Worm (Caenorhabditis elegans) whole organism, young adult: ENCODE measurements around the gene twk-7.

Experiments
- B0261.1 ChIP-seq: sonication (generic microtip); optimal IDR thresholded peaks from 2 replicates; lab custom pipeline; 2016; ENCODE audit warnings: mild to moderate bottlenecking, missing genetic modification characterization, moderate library complexity, missing compliant biosample characterization
- C06A6.2 ChIP-seq: fragments of 200-800 bp; sonication (Bioruptor generic); conservative IDR thresholded peaks from 2 replicates; pipeline ENCODE4 v1.3.6; 2022; ENCODE audit warnings: missing genetic modification characterization, missing compliant biosample characterization
- C17E4.6 ChIP-seq: fragments of 200-800 bp; sonication (Bioruptor generic); IDR thresholded peaks from 2 replicates; pipeline ENCODE4 v1.3.6; 2022; ENCODE audit warnings: missing genetic modification reagents, missing genetic modification characterization, missing compliant biosample characterization
- F23B12.7 ChIP-seq: sonication (generic microtip); optimal IDR thresholded peaks from 2 replicates; lab custom pipeline; 2017; ENCODE audit warnings: missing genetic modification characterization, mild to moderate bottlenecking, missing compliant biosample characterization, antibody characterized with exemption, moderate library complexity; ENCODE audit not compliant: insufficient read depth
- F57A8.1 ChIP-seq: fragments of 200-800 bp; sonication (Bioruptor generic); optimal IDR thresholded peaks from 2 replicates; lab custom pipeline; 2018; ENCODE audit warnings: mild to moderate bottlenecking, missing genetic modification characterization, moderate library complexity, missing compliant biosample characterization
- T07F8.4 ChIP-seq: sonication (generic microtip); optimal IDR thresholded peaks from 2 replicates; lab custom pipeline; 2016; ENCODE audit warnings: mild to moderate bottlenecking, missing genetic modification characterization, moderate library complexity, missing compliant biosample characterization
- Y67H2A.10 ChIP-seq: fragments of 200-800 bp; sonication (Bioruptor generic); conservative IDR thresholded peaks from 2 replicates; pipeline ENCODE4 v1.3.6; 2022; ENCODE audit warnings: missing genetic modification reagents, missing genetic modification characterization, missing compliant biosample characterization
- ZK185.1 ChIP-seq: sonication (generic microtip); optimal IDR thresholded peaks from 2 replicates; lab custom pipeline; 2016; ENCODE audit warnings: mild to moderate bottlenecking, missing genetic modification characterization, missing compliant biosample characterization; ENCODE audit not compliant: poor library complexity, severe bottlenecking
- athp-1 ChIP-seq: sonication (generic microtip); optimal IDR thresholded peaks from 2 replicates; lab custom pipeline; 2017; ENCODE audit warnings: mild to moderate bottlenecking, missing genetic modification characterization, missing compliant biosample characterization
- attf-3 ChIP-seq: fragments of 200-800 bp; sonication (Bioruptor generic); conservative IDR thresholded peaks from 2 replicates; pipeline ENCODE4 v1.3.6; 2022; ENCODE audit warnings: missing genetic modification reagents, missing genetic modification characterization, missing compliant biosample characterization
- attf-5 ChIP-seq: fragments of 200-800 bp; sonication (Bioruptor generic); optimal IDR thresholded peaks from 2 replicates; lab custom pipeline; 2018; ENCODE audit warnings: mild to moderate bottlenecking, missing genetic modification characterization, missing compliant biosample characterization
- bed-1 ChIP-seq: fragments of 200-800 bp; sonication (Bioruptor generic); IDR thresholded peaks from 2 replicates; pipeline ENCODE4 v1.3.6; 2022; ENCODE audit warnings: missing genetic modification reagents, missing genetic modification characterization, missing compliant biosample characterization
- cebp-1 ChIP-seq, 2 experiments: fragments of 200-800 bp in 1 of 2; sonication (Bioruptor generic) in 1 of 2; sonication (generic microtip) in 1 of 2; IDR thresholded peaks in 1 of 2; optimal IDR thresholded peaks in 1 of 2; 2 replicates each; pipeline versions ENCODE4 v1.3.6 to Lab custom; 2017 to 2022; ENCODE audit warnings: missing compliant biosample characterization in 2 of 2, missing genetic modification characterization in 2 of 2, mild to moderate bottlenecking in 1 of 2, missing genetic modification reagents in 1 of 2, moderate library complexity in 1 of 2
- ceh-27 ChIP-seq: fragments of 200-800 bp; sonication (Bioruptor generic); optimal IDR thresholded peaks from 2 replicates; lab custom pipeline; 2018; ENCODE audit warnings: mild to moderate bottlenecking, missing genetic modification characterization, moderate library complexity, missing compliant biosample characterization
- ceh-40 ChIP-seq: fragments of 200-800 bp; sonication (Bioruptor generic); IDR thresholded peaks from 2 replicates; pipeline ENCODE4 v1.3.6; 2022; ENCODE audit warnings: missing genetic modification characterization, missing compliant biosample characterization
- die-1 ChIP-seq: sonication (generic microtip); optimal IDR thresholded peaks from 2 replicates; lab custom pipeline; 2016; ENCODE audit warnings: missing genotype, mild to moderate bottlenecking, missing genetic modification characterization, missing compliant biosample characterization
- dpl-1 ChIP-seq: fragments of 150-350 bp; optimal IDR thresholded peaks from 2 replicates; lab custom pipeline; 2014; ENCODE audit warnings: missing biosample characterization, missing genetic modification reagents, missing genetic modification characterization
- egl-44 ChIP-seq: fragments of 200-800 bp; sonication (Bioruptor generic); IDR thresholded peaks from 2 replicates; pipeline ENCODE4 v1.3.6; 2022; ENCODE audit warnings: missing genetic modification reagents, missing genetic modification characterization, missing compliant biosample characterization
- egrh-3 ChIP-seq: fragments of 200-800 bp; sonication (Bioruptor generic); IDR thresholded peaks from 2 replicates; pipeline ENCODE4 v1.3.6; 2022; ENCODE audit warnings: missing genetic modification reagents, missing genetic modification characterization, missing compliant biosample characterization
- fkh-3 ChIP-seq: sonication (generic microtip); optimal IDR thresholded peaks from 2 replicates; lab custom pipeline; 2016; ENCODE audit warnings: mild to moderate bottlenecking, missing genetic modification characterization, missing compliant biosample characterization
- him-1 ChIP-seq: sonication (generic microtip); optimal IDR thresholded peaks from 2 replicates; lab custom pipeline; 2016; ENCODE audit warnings: missing genotype, missing genetic modification reagents, missing genetic modification characterization, missing compliant biosample characterization
- hlh-12 ChIP-seq: sonication (generic microtip); optimal IDR thresholded peaks from 2 replicates; lab custom pipeline; 2016; ENCODE audit warnings: missing genetic modification characterization, missing compliant biosample characterization
- hmg-1.2 ChIP-seq: fragments of 200-800 bp; sonication (Bioruptor generic); IDR thresholded peaks from 2 replicates; pipeline ENCODE4 v1.3.6; 2022; ENCODE audit warnings: missing genetic modification reagents, missing genetic modification characterization, missing compliant biosample characterization
- hrde-1 ChIP-seq: sonication (generic microtip); optimal IDR thresholded peaks from 2 replicates; lab custom pipeline; 2016; ENCODE audit warnings: missing genetic modification characterization, mild to moderate bottlenecking, missing compliant biosample characterization, moderate library complexity, missing genotype, missing genetic modification reagents, borderline replicate concordance
- let-607 ChIP-seq, 2 experiments: fragments of 200-800 bp in 1 of 2; sonication (Bioruptor generic) in 1 of 2; sonication (generic microtip) in 1 of 2; optimal IDR thresholded peaks; 2 replicates each; lab custom pipeline; 2016 to 2018; ENCODE audit warnings: mild to moderate bottlenecking in 2 of 2, missing compliant biosample characterization in 2 of 2, missing genetic modification characterization in 2 of 2, moderate library complexity in 2 of 2, missing genotype in 1 of 2
- lin-26 ChIP-seq: fragments of 200-800 bp; sonication (Bioruptor generic); IDR thresholded peaks from 2 replicates; pipeline ENCODE4 v1.3.6; 2022; ENCODE audit warnings: missing genetic modification reagents, missing genetic modification characterization, missing compliant biosample characterization
- lin-54 ChIP-seq: fragments of 200-800 bp; sonication (Bioruptor generic); optimal IDR thresholded peaks from 2 replicates; lab custom pipeline; 2018; ENCODE audit warnings: mild to moderate bottlenecking, missing genetic modification characterization, missing compliant biosample characterization
- lir-1 ChIP-seq: fragments of 200-800 bp; sonication (Bioruptor generic); conservative IDR thresholded peaks from 2 replicates; pipeline ENCODE4 v1.3.6; 2022; ENCODE audit warnings: missing genetic modification reagents, missing genetic modification characterization, missing compliant biosample characterization
- lsy-27 ChIP-seq: sonication (generic microtip); optimal IDR thresholded peaks from 2 replicates; lab custom pipeline; 2017; ENCODE audit warnings: missing genetic modification characterization, mild to moderate bottlenecking, missing compliant biosample characterization, antibody characterized with exemption, missing genotype, borderline replicate concordance; ENCODE audit not compliant: insufficient read depth
- madf-10 ChIP-seq: sonication (generic microtip); optimal IDR thresholded peaks from 2 replicates; lab custom pipeline; 2016; ENCODE audit warnings: mild to moderate bottlenecking, missing genetic modification characterization, missing compliant biosample characterization
- madf-3 ChIP-seq: fragments of 200-800 bp; sonication (Bioruptor generic); IDR thresholded peaks from 2 replicates; pipeline ENCODE4 v1.3.6; 2022; ENCODE audit warnings: missing genetic modification reagents, missing genetic modification characterization, missing compliant biosample characterization
- madf-6 ChIP-seq: fragments of 200-800 bp; sonication (Bioruptor generic); IDR thresholded peaks from 2 replicates; pipeline ENCODE4 v1.3.6; 2022; ENCODE audit warnings: missing genetic modification reagents, missing genetic modification characterization, missing compliant biosample characterization
- nfya-1 ChIP-seq: sonication (generic microtip); optimal IDR thresholded peaks from 2 replicates; lab custom pipeline; 2017; ENCODE audit warnings: antibody characterized with exemption, missing compliant biosample characterization, missing genetic modification characterization, borderline replicate concordance; ENCODE audit not compliant: insufficient read depth
- nfyb-1 ChIP-seq: fragments of 200-800 bp; sonication (Bioruptor generic); IDR thresholded peaks from 2 replicates; pipeline ENCODE4 v1.3.6; 2022; ENCODE audit warnings: missing genetic modification reagents, missing genetic modification characterization, missing compliant biosample characterization
- nhr-27 ChIP-seq: fragments of 200-800 bp; sonication (Bioruptor generic); optimal IDR thresholded peaks from 2 replicates; lab custom pipeline; 2018; ENCODE audit warnings: mild to moderate bottlenecking, missing genetic modification characterization, moderate library complexity, missing compliant biosample characterization
- nhr-80 ChIP-seq: sonication (generic microtip); optimal IDR thresholded peaks from 2 replicates; lab custom pipeline; 2016; ENCODE audit warnings: missing genetic modification characterization, missing compliant biosample characterization
- nhr-90 ChIP-seq: sonication (generic microtip); optimal IDR thresholded peaks from 2 replicates; lab custom pipeline; 2016; ENCODE audit warnings: missing genotype, mild to moderate bottlenecking, missing genetic modification characterization, missing compliant biosample characterization
- rcor-1 ChIP-seq: fragments of 200-800 bp; sonication (Bioruptor generic); IDR thresholded peaks from 2 replicates; pipeline ENCODE4 v1.3.6; 2022; ENCODE audit warnings: missing genetic modification reagents, missing genetic modification characterization, missing compliant biosample characterization
- rec-8 ChIP-seq, 2 experiments: sonication (generic microtip); optimal IDR thresholded peaks; 2 replicates each; lab custom pipeline; 2016; ENCODE audit warnings: mild to moderate bottlenecking in 2 of 2, missing genetic modification characterization in 2 of 2, missing genetic modification reagents in 2 of 2, missing genotype in 2 of 2, missing biosample characterization in 1 of 2, missing compliant biosample characterization in 1 of 2, moderate library complexity in 1 of 2
- rpc-1 ChIP-seq, 2 experiments: fragments of 150-350 bp in 1 of 2; sonication (generic microtip) in 1 of 2; optimal IDR thresholded peaks; 2 replicates each; lab custom pipeline; 2014 to 2018; ENCODE audit warnings: missing biosample characterization in 1 of 2, missing genetic modification characterization in 1 of 2, missing genetic modification reagents in 1 of 2, missing genotype in 1 of 2
- sea-2 ChIP-seq: fragments of 200-800 bp; sonication (Bioruptor generic); IDR thresholded peaks from 2 replicates; pipeline ENCODE4 v1.3.6; 2022; ENCODE audit warnings: missing genetic modification characterization, missing compliant biosample characterization
- snpc-3.4 ChIP-seq: sonication (generic microtip); optimal IDR thresholded peaks from 2 replicates; lab custom pipeline; 2017; ENCODE audit warnings: missing genetic modification characterization, mild to moderate bottlenecking, missing compliant biosample characterization, antibody characterized with exemption, moderate library complexity, missing genotype, missing genetic modification reagents
- tbp1 ChIP-seq: fragments of 200-800 bp; sonication (Bioruptor generic); optimal IDR thresholded peaks from 2 replicates; lab custom pipeline; 2018; ENCODE audit warnings: mild to moderate bottlenecking, missing genetic modification characterization, missing compliant biosample characterization
- unc-130 ChIP-seq: sonication (generic microtip); optimal IDR thresholded peaks from 2 replicates; lab custom pipeline; 2016; ENCODE audit warnings: missing genetic modification reagents, missing genetic modification characterization, missing compliant biosample characterization
- zim-3 ChIP-seq: sonication (generic microtip); optimal IDR thresholded peaks from 2 replicates; lab custom pipeline; 2017; ENCODE audit warnings: mild to moderate bottlenecking, missing genetic modification characterization, moderate library complexity, missing compliant biosample characterization
- ztf-22 ChIP-seq: fragments of 200-800 bp; sonication (Bioruptor generic); optimal IDR thresholded peaks from 2 replicates; lab custom pipeline; 2018; ENCODE audit warnings: mild to moderate bottlenecking, missing genetic modification characterization, moderate library complexity, missing compliant biosample characterization

twk-7 gene

ce11 chrIII:8653457-8653856 lies 9.9 kb upstream of the twk-7 start:
- no peak for TF ChIP-seq bed-1
- peak; percentile 39 for TF ChIP-seq him-1 (tag; lab: Kevin White, UChicago)
- TF ChIP-seq athp-1 (tag; lab: Kevin White, UChicago), result no peak
- no peak for TF ChIP-seq egl-44 (GFP tag; lab: Robert Waterston, UW)
- TF ChIP-seq lsy-27, result no peak
- TF ChIP-seq ceh-40 (GFP tag; lab: Robert Waterston, UW), result peak; percentile 20; the same call in 1 of the 2 replicates
- no peak for TF ChIP-seq C17E4.6 (GFP tag; lab: Robert Waterston, UW)
- TF ChIP-seq egrh-3 (GFP tag; lab: Robert Waterston, UW), result no peak
- no peak for TF ChIP-seq ceh-27 (GFP tag; lab: Kevin White, UChicago)
- peak; percentile 57; the same call in 1 of the 2 replicates for TF ChIP-seq lin-26 (GFP tag; lab: Robert Waterston, UW)
- no peak for TF ChIP-seq Y67H2A.10 (GFP tag; lab: Robert Waterston, UW)
- TF ChIP-seq nhr-27 (tag; lab: Kevin White, UChicago), result no peak
- TF ChIP-seq lir-1 (GFP tag; lab: Robert Waterston, UW), result no peak
- no peak for TF ChIP-seq attf-5 (GFP tag; lab: Kevin White, UChicago)
- TF ChIP-seq snpc-3.4 (tag; lab: Kevin White, UChicago), result peak; percentile 17
- no peak for TF ChIP-seq rcor-1
- TF ChIP-seq rpc-1 (optimal IDR thresholded peaks at IDR 0.05; lab: Kevin White, UChicago), result peak; percentile 52
- peak; percentile 76 for TF ChIP-seq rpc-1 (tag; optimal IDR thresholded peaks at IDR 0.05; lab: Kevin White, UChicago)
- no peak for TF ChIP-seq unc-130 (GFP tag; lab: Kevin White, UChicago)
- TF ChIP-seq B0261.1 (tag; lab: Kevin White, UChicago), result peak; percentile 50
- no peak for TF ChIP-seq F57A8.1
- TF ChIP-seq nfya-1 (tag; lab: Kevin White, UChicago), result no peak
- TF ChIP-seq nfyb-1 (GFP tag; lab: Robert Waterston, UW), result peak; percentile 60; the same call in 1 of the 2 replicates
- TF ChIP-seq hlh-12, result no peak
- TF ChIP-seq tbp1 (GFP tag; lab: Kevin White, UChicago), result peak; percentile 88
- peak in 1 of 2 experiments; percentile 25 for TF ChIP-seq rec-8 (tag; optimal IDR thresholded peaks at IDR 0.05; lab: Kevin White, UChicago)
- no peak for TF ChIP-seq ztf-22 (GFP tag; lab: Kevin White, UChicago)
- TF ChIP-seq cebp-1 (GFP tag; IDR thresholded peaks at IDR 0.05; lab: Robert Waterston, UW), result no peak
- no peak for TF ChIP-seq cebp-1 (tag; optimal IDR thresholded peaks at IDR 0.05; lab: Kevin White, UChicago)
- no peak for TF ChIP-seq lin-54 (GFP tag; lab: Kevin White, UChicago)
- TF ChIP-seq madf-3, result no peak
- TF ChIP-seq dpl-1 (GFP tag; lab: Kevin White, UChicago), result no peak
- peak; percentile 34; the same call in 1 of the 2 replicates for TF ChIP-seq hmg-1.2 (GFP tag; lab: Robert Waterston, UW)
- peak; percentile 11 for TF ChIP-seq F23B12.7 (tag; lab: Kevin White, UChicago)
- peak; percentile 33 for TF ChIP-seq nhr-90 (tag; lab: Kevin White, UChicago)
- TF ChIP-seq nhr-80 (tag; lab: Kevin White, UChicago), result no peak
- TF ChIP-seq attf-3 (GFP tag; lab: Robert Waterston, UW), result no peak
- peak; percentile 52 for TF ChIP-seq madf-6
- peak; percentile 25 for TF ChIP-seq die-1 (tag; lab: Kevin White, UChicago)

ce11 chrIII:8652922-8653321 lies 9.4 kb upstream of the twk-7 start:
- TF ChIP-seq snpc-3.4 (tag; lab: Kevin White, UChicago) (peak; percentile 15), fkh-3 (no peak), C06A6.2 (GFP tag; lab: Robert Waterston, UW) (no peak), attf-5 (GFP tag; lab: Kevin White, UChicago) (no peak), rec-8 (tag; optimal IDR thresholded peaks at IDR 0.05; lab: Kevin White, UChicago) (no peak), ZK185.1 (tag; lab: Kevin White, UChicago) (peak; percentile 4), let-607 (tag; optimal IDR thresholded peaks at IDR 0.05; lab: Kevin White, UChicago) (peak in 1 of 2 experiments; percentile 18), madf-10 (tag; lab: Kevin White, UChicago) (no peak), hrde-1 (tag; lab: Kevin White, UChicago) (no peak), nfyb-1 (GFP tag; lab: Robert Waterston, UW) (peak; percentile 48; the same call in 1 of the 2 replicates), sea-2 (no peak), T07F8.4 (no peak), C17E4.6 (GFP tag; lab: Robert Waterston, UW) (no peak), zim-3 (tag; lab: Kevin White, UChicago) (no peak)
